Worm (Caenorhabditis elegans) whole organism, midembryonic: ENCODE results near the gene K02G10.15.

Experiments
- med-1 ChIP-seq: sonication (generic microtip); optimal IDR thresholded peaks from 2 replicates; lab custom pipeline; 2017; ENCODE audit warnings: missing genetic modification characterization, mild to moderate bottlenecking, missing compliant biosample characterization, antibody characterized with exemption, missing genetic modification reagents; ENCODE audit not compliant: insufficient read depth
- tab-1 ChIP-seq: fragments of 200-800 bp; sonication (Bioruptor generic); IDR thresholded peaks from 2 replicates; pipeline ENCODE4 v1.3.6; 2022; ENCODE audit warnings: missing genetic modification characterization, missing compliant biosample characterization
- ztf-23 ChIP-seq: fragments of 200-800 bp; sonication (Bioruptor generic); IDR thresholded peaks from 2 replicates; pipeline ENCODE4 v1.3.6; 2022; ENCODE audit warnings: missing genetic modification reagents, missing genetic modification characterization, missing compliant biosample characterization
- ztf-29 ChIP-seq: fragments of 200-800 bp; sonication (Bioruptor generic); IDR thresholded peaks from 2 replicates; pipeline ENCODE4 v1.3.6; 2022; ENCODE audit warnings: missing genetic modification reagents, missing genetic modification characterization, missing compliant biosample characterization

DNA sequence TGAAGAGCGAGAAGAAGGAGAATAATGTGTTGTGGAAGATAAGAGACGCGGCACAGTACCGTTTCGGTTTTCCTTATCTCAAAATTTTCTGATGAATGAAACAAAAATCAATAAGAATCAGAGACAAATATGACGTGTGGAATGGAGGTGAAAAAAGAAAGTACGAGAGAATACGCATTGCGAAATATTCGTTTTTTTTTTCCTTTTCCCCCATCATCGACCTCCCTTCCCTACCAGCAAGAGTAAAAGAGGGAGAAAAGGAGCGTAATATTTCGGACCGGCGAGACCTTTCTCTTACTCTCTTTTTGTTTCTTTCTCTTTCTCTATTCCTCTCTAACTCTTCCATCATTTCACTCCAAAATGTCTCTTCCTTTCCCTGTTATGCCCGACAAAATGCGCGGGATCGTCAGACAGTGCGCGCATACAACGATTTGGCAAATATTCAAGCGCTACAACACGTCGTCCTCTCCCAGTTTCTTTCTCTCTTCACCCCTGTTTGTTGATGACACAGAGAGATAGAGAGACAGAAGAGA lies 20.2 kb downstream of the K02G10.15 start:
- TF ChIP-seq tab-1 (GFP tag; lab: Robert Waterston, UW) (no peak), ztf-29 (GFP tag; lab: Robert Waterston, UW) (no peak), ztf-23 (no peak), med-1 (no peak)
